Worm (Caenorhabditis elegans) whole organism, L1 larva: Measurements from ENCODE around the gene mom-1.

ENCODE experiments used
- fkh-10 ChIP-seq: sonication (generic microtip); optimal IDR thresholded peaks from 2 replicates; lab custom pipeline; 2017; ENCODE audit warnings: missing biosample characterization, missing genetic modification reagents, missing genetic modification characterization
- hpl-2 ChIP-seq: fragments of 150-350 bp; optimal IDR thresholded peaks from 2 replicates; lab custom pipeline; 2014; ENCODE audit warnings: missing biosample characterization, missing genetic modification reagents, missing genetic modification characterization
- jun-1 ChIP-seq: fragments of 150-350 bp; optimal IDR thresholded peaks from 2 replicates; lab custom pipeline; 2014; ENCODE audit warnings: missing biosample characterization, missing genetic modification reagents, missing genetic modification characterization
- lin-15B ChIP-seq: fragments of 150-350 bp; sonication (generic microtip); optimal IDR thresholded peaks from 3 replicates; lab custom pipeline; 2014; ENCODE audit warnings: missing biosample characterization, missing genetic modification characterization
- lin-39 ChIP-seq: fragments of 150-350 bp; optimal IDR thresholded peaks from 2 replicates; lab custom pipeline; 2014; ENCODE audit warnings: missing biosample characterization, missing genetic modification reagents, missing genetic modification characterization
- lir-3 ChIP-seq: sonication (generic microtip); optimal IDR thresholded peaks from 2 replicates; lab custom pipeline; 2016; ENCODE audit warnings: mild to moderate bottlenecking, missing genetic modification characterization, moderate library complexity, missing compliant biosample characterization; ENCODE audit not compliant: poor library complexity
- mdl-1 ChIP-seq, 2 experiments: fragments of 150-350 bp; optimal IDR thresholded peaks; 2 replicates each; lab custom pipeline; 2014 to 2017; ENCODE audit warnings: missing biosample characterization in 2 of 2, missing genetic modification characterization in 2 of 2, inconsistent platforms in 1 of 2
- nhr-237 ChIP-seq: fragments of 150-350 bp; optimal IDR thresholded peaks from 2 replicates; lab custom pipeline; 2014; ENCODE audit warnings: missing biosample characterization, missing genetic modification characterization
- nhr-28 ChIP-seq: fragments of 150-350 bp; optimal IDR thresholded peaks from 2 replicates; lab custom pipeline; 2014; ENCODE audit warnings: missing biosample characterization, missing genetic modification characterization
- snu-23 ChIP-seq: sonication (generic microtip); optimal IDR thresholded peaks from 2 replicates; lab custom pipeline; 2016; ENCODE audit warnings: missing genetic modification characterization, missing compliant biosample characterization
- ztf-11 ChIP-seq, 2 experiments: sonication (generic microtip); optimal IDR thresholded peaks; 2 replicates each; lab custom pipeline; 2016 to 2017; ENCODE audit warnings: missing genetic modification characterization in 2 of 2, missing biosample characterization in 1 of 2, missing compliant biosample characterization in 1 of 2

DNA sequence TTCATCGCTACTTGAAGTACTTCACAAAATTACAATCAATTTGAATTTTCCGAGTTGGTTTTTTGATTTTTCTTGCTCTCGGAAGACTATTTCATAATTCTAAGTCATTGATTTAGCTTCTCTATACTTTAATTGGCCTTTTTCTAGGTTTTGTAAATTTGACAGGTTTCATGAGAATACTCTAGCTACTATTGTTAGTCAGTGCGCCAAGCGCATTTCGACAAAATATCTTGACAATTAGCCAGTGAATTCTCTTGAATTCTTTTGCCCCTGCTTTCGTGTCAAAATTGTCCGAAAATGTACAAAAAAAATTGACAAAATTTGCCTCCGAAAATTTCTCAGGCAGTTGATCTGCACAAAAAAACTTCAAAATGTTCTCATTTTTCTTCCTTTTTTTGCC, 39.8 kb upstream of the mom-1 start:
- TF ChIP-seq nhr-237 (tag; lab: Kevin White, UChicago) (no peak), lin-39 (tag; lab: Kevin White, UChicago) (no peak), nhr-28 (tag; lab: Kevin White, UChicago) (no peak), mdl-1 (tag; optimal IDR thresholded peaks at IDR 0.05; lab: Kevin White, UChicago) (no peak), fkh-10 (no peak), hpl-2 (no peak), snu-23 (GFP tag; lab: Kevin White, UChicago) (no peak), lir-3 (no peak), ztf-11 (tag; optimal IDR thresholded peaks at IDR 0.05; lab: Kevin White, UChicago) (no peak), lin-15B (tag; lab: Kevin White, UChicago) (no peak), jun-1 (tag; lab: Kevin White, UChicago) (no peak)
